Fruit fly (Drosophila melanogaster) whole organism, embryonic: ENCODE data around the gene Sfp26Ad.

ENCODE experiments used
- BEAF-32 ChIP-seq: fragments of 200-800 bp; sonication (Bioruptor generic); optimal IDR thresholded peaks from 3 replicates; lab custom pipeline; 2017; ENCODE audit warnings: missing biosample characterization, missing genetic modification characterization, mild to moderate bottlenecking, moderate library complexity, missing genetic modification reagents
- CG11085 ChIP-seq: fragments of 200-800 bp; sonication (Bioruptor generic); IDR thresholded peaks from 2 replicates; pipeline ENCODE4 v1.3.6; 2022; ENCODE audit warnings: missing biosample characterization, missing genetic modification characterization
- CG12769 ChIP-seq: fragments of 200-800 bp; sonication (Bioruptor generic); optimal IDR thresholded peaks from 2 replicates; lab custom pipeline; 2019; ENCODE audit warnings: missing biosample characterization, mild to moderate bottlenecking, missing genetic modification characterization, moderate library complexity
- CG15269 ChIP-seq: fragments of 200-800 bp; sonication (Bioruptor generic); optimal IDR thresholded peaks from 2 replicates; lab custom pipeline; 2018; ENCODE audit warnings: missing biosample characterization, mild to moderate bottlenecking, missing genetic modification characterization, moderate library complexity
- CG15479 ChIP-seq: fragments of 200-800 bp; sonication (Bioruptor generic); optimal IDR thresholded peaks from 3 replicates; lab custom pipeline; 2019; ENCODE audit warnings: missing biosample characterization, mild to moderate bottlenecking, missing genetic modification characterization, moderate library complexity
- CG15514 ChIP-seq: fragments of 200-800 bp; sonication (Bioruptor generic); optimal IDR thresholded peaks from 3 replicates; lab custom pipeline; 2017; ENCODE audit warnings: missing biosample characterization, missing genetic modification characterization, mild to moderate bottlenecking, moderate library complexity, missing genetic modification reagents
- CG1647 ChIP-seq: fragments of 200-800 bp; sonication (Bioruptor generic); optimal IDR thresholded peaks from 3 replicates; lab custom pipeline; 2016; ENCODE audit warnings: missing biosample characterization, missing genetic modification characterization
- CG18262 ChIP-seq: fragments of 200-800 bp; optimal IDR thresholded peaks from 3 replicates; lab custom pipeline; 2019; ENCODE audit warnings: missing biosample characterization, mild to moderate bottlenecking, missing genetic modification characterization, moderate library complexity
- CG1832 ChIP-seq: fragments of 200-800 bp; sonication (Bioruptor generic); optimal IDR thresholded peaks from 2 replicates; lab custom pipeline; 2017; ENCODE audit warnings: missing biosample characterization, mild to moderate bottlenecking, missing genetic modification characterization, inconsistent platforms
- CG2875 ChIP-seq: fragments of 200-800 bp; sonication (Bioruptor generic); optimal IDR thresholded peaks from 2 replicates; lab custom pipeline; 2017; ENCODE audit warnings: missing biosample characterization, mild to moderate bottlenecking, missing genetic modification characterization, missing genetic modification reagents
- CG31441 ChIP-seq: fragments of 200-800 bp; sonication (Bioruptor generic); IDR thresholded peaks from 2 replicates; pipeline ENCODE4 v1.3.6; 2022; ENCODE audit warnings: missing biosample characterization, missing genetic modification characterization
- CG4360 ChIP-seq: fragments of 200-800 bp; sonication (Bioruptor generic); IDR thresholded peaks from 2 replicates; pipeline ENCODE4 v1.3.6; 2022; ENCODE audit warnings: missing biosample characterization, missing genetic modification characterization
- CG6854 ChIP-seq: fragments of 200-800 bp; sonication (Bioruptor generic); optimal IDR thresholded peaks from 3 replicates; lab custom pipeline; 2017; ENCODE audit warnings: missing biosample characterization, mild to moderate bottlenecking, missing genetic modification characterization
- CG7745 ChIP-seq: fragments of 200-800 bp; sonication (Bioruptor generic); optimal IDR thresholded peaks from 2 replicates; lab custom pipeline; 2018; ENCODE audit warnings: missing biosample characterization, mild to moderate bottlenecking, missing genetic modification characterization, moderate library complexity
- CG7987 ChIP-seq: fragments of 200-800 bp; sonication (Bioruptor generic); optimal IDR thresholded peaks from 2 replicates; lab custom pipeline; 2018; ENCODE audit warnings: missing biosample characterization, mild to moderate bottlenecking, missing genetic modification characterization, moderate library complexity
- CG9609 ChIP-seq: fragments of 200-800 bp; sonication (Bioruptor generic); optimal IDR thresholded peaks from 3 replicates; lab custom pipeline; 2016; ENCODE audit warnings: missing biosample characterization, missing genetic modification characterization
- CHES-1-like ChIP-seq: fragments of 200-800 bp; sonication (Bioruptor generic); optimal IDR thresholded peaks from 2 replicates; lab custom pipeline; 2016; ENCODE audit warnings: missing biosample characterization, missing genetic modification characterization
- D ChIP-seq, 2 experiments: fragments of 200-800 bp in 1 of 2; fragments of >200 bp in 1 of 2; sonication (Bioruptor generic) in 1 of 2; optimal IDR thresholded peaks; 2 replicates in 1 of 2; 3 replicates in 1 of 2; lab custom pipeline; 2017; ENCODE audit warnings: mild to moderate bottlenecking in 1 of 2, missing biosample characterization in 1 of 2, missing genetic modification characterization in 1 of 2, missing genetic modification reagents in 1 of 2
- Dad ChIP-seq: fragments of 200-800 bp; sonication (Bioruptor generic); optimal IDR thresholded peaks from 3 replicates; lab custom pipeline; 2016; ENCODE audit warnings: missing biosample characterization, missing genetic modification characterization
- Dll ChIP-seq: fragments of 200-800 bp; sonication (Bioruptor generic); IDR thresholded peaks from 4 replicates; pipeline ENCODE4 v1.3.6; 2022; ENCODE audit warnings: missing biosample characterization, missing genetic modification characterization; ENCODE audit not compliant: partially characterized antibody
- E2f2 ChIP-seq: fragments of 200-800 bp; sonication (Bioruptor generic); IDR thresholded peaks from 2 replicates; pipeline ENCODE4 v1.3.6; 2022; ENCODE audit warnings: missing biosample characterization, missing genetic modification characterization
- ERR ChIP-seq: fragments of 200-800 bp; sonication (Bioruptor generic); optimal IDR thresholded peaks from 2 replicates; lab custom pipeline; 2016; ENCODE audit warnings: missing biosample characterization, missing genetic modification characterization
- GATAe ChIP-seq: fragments of 200-800 bp; sonication (Bioruptor generic); conservative IDR thresholded peaks from 2 replicates; pipeline ENCODE4 v1.3.6; 2022; ENCODE audit warnings: missing biosample characterization, missing genetic modification characterization
- MESR4 ChIP-seq: fragments of 200-800 bp; sonication (Bioruptor generic); optimal IDR thresholded peaks from 2 replicates; lab custom pipeline; 2018; ENCODE audit warnings: missing biosample characterization, mild to moderate bottlenecking, missing genetic modification characterization, moderate library complexity
- Ptx1 ChIP-seq: fragments of 200-800 bp; sonication (Bioruptor generic); IDR thresholded peaks from 2 replicates; pipeline ENCODE4 v1.3.6; 2022; ENCODE audit warnings: missing biosample characterization, missing genetic modification characterization
- Rfx ChIP-seq: fragments of 200-800 bp; sonication (Bioruptor generic); IDR thresholded peaks from 2 replicates; pipeline ENCODE4 v1.3.6; 2022; ENCODE audit warnings: missing biosample characterization, missing genetic modification characterization
- Side ChIP-seq: fragments of 200-800 bp; sonication (Bioruptor generic); optimal IDR thresholded peaks from 2 replicates; lab custom pipeline; 2016; ENCODE audit warnings: missing biosample characterization, missing genetic modification characterization
- bab2 ChIP-seq: fragments of 200-800 bp; sonication (Bioruptor generic); optimal IDR thresholded peaks from 2 replicates; lab custom pipeline; 2016; ENCODE audit warnings: missing biosample characterization, missing genetic modification characterization
- bowl ChIP-seq: fragments of 200-800 bp; sonication (Bioruptor generic); IDR thresholded peaks from 2 replicates; pipeline ENCODE4 v1.3.6; 2022; ENCODE audit warnings: missing biosample characterization, missing genetic modification characterization
- cato ChIP-seq: fragments of 200-800 bp; sonication (Bioruptor generic); optimal IDR thresholded peaks from 2 replicates; lab custom pipeline; 2016; ENCODE audit warnings: missing biosample characterization, missing genetic modification characterization, borderline replicate concordance
- chinmo ChIP-seq: fragments of 200-800 bp; sonication (Bioruptor generic); IDR thresholded peaks from 4 replicates; pipeline ENCODE4 v1.3.6; 2022; ENCODE audit warnings: missing biosample characterization, missing genetic modification characterization; ENCODE audit not compliant: partially characterized antibody
- fd64A ChIP-seq: fragments of 200-800 bp; sonication (Bioruptor generic); optimal IDR thresholded peaks from 3 replicates; lab custom pipeline; 2018; ENCODE audit warnings: missing biosample characterization, mild to moderate bottlenecking, missing genetic modification characterization
- grn ChIP-seq: fragments of 200-800 bp; sonication (Bioruptor generic); optimal IDR thresholded peaks from 3 replicates; lab custom pipeline; 2017; ENCODE audit warnings: missing biosample characterization, missing genetic modification characterization
- hkb ChIP-seq, 2 experiments: fragments of 200-800 bp in 1 of 2; fragments of >200 bp in 1 of 2; sonication (Bioruptor generic) in 1 of 2; IDR thresholded peaks in 1 of 2; optimal IDR thresholded peaks in 1 of 2; 2 replicates each; pipeline versions ENCODE4 v1.3.6 to Lab custom; 2017 to 2022; ENCODE audit warnings: missing biosample characterization in 1 of 2, missing genetic modification characterization in 1 of 2
- jumu ChIP-seq: fragments of 200-800 bp; sonication (Bioruptor generic); optimal IDR thresholded peaks from 3 replicates; lab custom pipeline; 2016; ENCODE audit warnings: missing biosample characterization, missing genetic modification characterization
- kay ChIP-seq: fragments of 200-800 bp; sonication (Bioruptor generic); optimal IDR thresholded peaks from 2 replicates; lab custom pipeline; 2016; ENCODE audit warnings: missing biosample characterization, missing genetic modification characterization
- klu ChIP-seq: fragments of 200-800 bp; sonication (Bioruptor generic); IDR thresholded peaks from 2 replicates; pipeline ENCODE4 v1.3.6; 2022; ENCODE audit warnings: missing biosample characterization, missing genetic modification characterization
- lmd ChIP-seq: fragments of 200-800 bp; sonication (Bioruptor generic); IDR thresholded peaks from 2 replicates; pipeline ENCODE4 v1.3.6; 2022; ENCODE audit warnings: missing biosample characterization, missing genetic modification characterization
- salm ChIP-seq: fragments of 200-800 bp; sonication (Bioruptor generic); optimal IDR thresholded peaks from 2 replicates; lab custom pipeline; 2018; ENCODE audit warnings: missing biosample characterization, mild to moderate bottlenecking, missing genetic modification characterization
- seq ChIP-seq: fragments of 200-800 bp; sonication (Bioruptor generic); IDR thresholded peaks from 2 replicates; pipeline ENCODE4 v1.3.6; 2022; ENCODE audit warnings: missing biosample characterization, missing genetic modification characterization
- shn ChIP-seq: fragments of 200-800 bp; sonication (Bioruptor generic); optimal IDR thresholded peaks from 3 replicates; lab custom pipeline; 2016; ENCODE audit warnings: missing biosample characterization, missing genetic modification characterization
- sob ChIP-seq: fragments of 200-800 bp; sonication (Bioruptor generic); IDR thresholded peaks from 2 replicates; pipeline ENCODE4 v1.3.6; 2022; ENCODE audit warnings: missing biosample characterization, missing genetic modification characterization
- sr ChIP-seq: fragments of 200-800 bp; sonication (Bioruptor generic); IDR thresholded peaks from 3 replicates; pipeline ENCODE4 v1.3.6; 2022; ENCODE audit warnings: missing biosample characterization, missing genetic modification characterization
- twi ChIP-seq: fragments of 200-800 bp; optimal IDR thresholded peaks from 2 replicates; lab custom pipeline; 2019; ENCODE audit warnings: missing biosample characterization, mild to moderate bottlenecking, missing genetic modification characterization, moderate library complexity
- vnd ChIP-seq: fragments of 200-800 bp; sonication (Bioruptor generic); IDR thresholded peaks from 3 replicates; pipeline ENCODE4 v1.3.6; 2022; ENCODE audit warnings: missing biosample characterization, missing genetic modification characterization; ENCODE audit not compliant: partially characterized antibody
- yki ChIP-seq: fragments of >200 bp; optimal IDR thresholded peaks from 3 replicates; lab custom pipeline; 2018

The Sfp26Ad gene

dm6 chr2L:5944305-5945282, 1.5 kb upstream of the Sfp26Ad start (continued):
- no peak for TF ChIP-seq CG1647 (GFP tag; lab: Kevin White, UChicago)
- TF ChIP-seq Rfx (GFP tag; lab: Robert Waterston, UW) = peak; percentile 21; the same call in 1 of the 2 replicates
- no peak for TF ChIP-seq CG11085 (GFP tag; lab: Robert Waterston, UW)
- TF ChIP-seq yki = peak; percentile 67
- no peak for TF ChIP-seq CG4360 (GFP tag; lab: Robert Waterston, UW)
- no peak for TF ChIP-seq cato (GFP tag; lab: Kevin White, UChicago)
- TF ChIP-seq bowl (GFP tag; lab: Robert Waterston, UW) = peak; percentile 43; the same call in 1 of the 2 replicates
- peak; percentile 25 for TF ChIP-seq salm (tag; lab: Kevin White, UChicago)
- TF ChIP-seq CG7745 (tag; lab: Kevin White, UChicago) = peak; percentile 3
- TF ChIP-seq klu (GFP tag; lab: Robert Waterston, UW) = 0 out of 2 replicates have a peak, but pooled peaks have one; percentile 19
- no peak for TF ChIP-seq CG9609 (GFP tag; lab: Kevin White, UChicago)
- TF ChIP-seq CG12769 (tag; lab: Kevin White, UChicago) = peak; percentile 57
- TF ChIP-seq fd64A (GFP tag; lab: Kevin White, UChicago) = peak; percentile 21
- no peak for TF ChIP-seq seq
- peak; percentile 45 for TF ChIP-seq kay (GFP tag; lab: Kevin White, UChicago)
- no peak for TF ChIP-seq bab2 (GFP tag; lab: Kevin White, UChicago)
- TF ChIP-seq sr (GFP tag; lab: Robert Waterston, UW) = 0 out of 3 replicates have a peak, but pooled peaks have one; percentile 10
- TF ChIP-seq grn (GFP tag; lab: Kevin White, UChicago) = peak; percentile 97
- peak; percentile 47 for TF ChIP-seq CG1832 (GFP tag; lab: Kevin White, UChicago)
- TF ChIP-seq CG15269 (tag; lab: Kevin White, UChicago) = no peak
- TF ChIP-seq Dad = peak; percentile 34
- peak; percentile 50; the same call in 2 of the 4 replicates for TF ChIP-seq Dll (GFP tag; lab: Robert Waterston, UW)
- TF ChIP-seq Side = no peak
- no peak for TF ChIP-seq BEAF-32
- TF ChIP-seq twi (tag; lab: Kevin White, UChicago) = peak; percentile 55
- TF ChIP-seq CG15479 (GFP tag; lab: Kevin White, UChicago) = peak; percentile 14
- 0 out of 2 replicates have a peak, but pooled peaks have one; percentile 6 for TF ChIP-seq lmd (GFP tag; lab: Robert Waterston, UW)
- peak; percentile 81; the same call in 1 of the 4 replicates for TF ChIP-seq chinmo
- TF ChIP-seq CG6854 (GFP tag; lab: Kevin White, UChicago) = no peak
- peak; percentile 23 for TF ChIP-seq jumu (GFP tag; lab: Kevin White, UChicago)
- no peak for TF ChIP-seq CG31441 (GFP tag; lab: Robert Waterston, UW)
- TF ChIP-seq CHES-1-like (GFP tag; lab: Kevin White, UChicago) = no peak
- TF ChIP-seq CG2875 (GFP tag; lab: Kevin White, UChicago) = no peak
- no peak for TF ChIP-seq CG15514 (GFP tag; lab: Kevin White, UChicago)
- no peak for TF ChIP-seq D (optimal IDR thresholded peaks at IDR 0.05; lab: Kevin White, UChicago)
- TF ChIP-seq D (GFP tag; optimal IDR thresholded peaks at IDR 0.05; lab: Kevin White, UChicago) = no peak
- peak; percentile 74; the same call in 2 of the 3 replicates for TF ChIP-seq vnd (GFP tag; lab: Robert Waterston, UW)
- TF ChIP-seq sob = peak; percentile 21; the same call in 1 of the 2 replicates
- TF ChIP-seq CG18262 (tag; lab: Kevin White, UChicago) = no peak
- TF ChIP-seq MESR4 (GFP tag; lab: Kevin White, UChicago) = no peak
- TF ChIP-seq E2f2 (GFP tag; lab: Robert Waterston, UW) = peak; percentile 38; the same call in 1 of the 2 replicates
- TF ChIP-seq ERR (GFP tag; lab: Kevin White, UChicago) = peak; percentile 70
- 0 out of 2 replicates have a peak, but pooled peaks have one; percentile 15 for TF ChIP-seq Ptx1 (GFP tag; lab: Robert Waterston, UW)
- TF ChIP-seq CG7987 = peak; percentile 73
- no peak for TF ChIP-seq hkb (optimal IDR thresholded peaks at IDR 0.05; lab: Kevin White, UChicago)
- peak; percentile 63; the same call in 1 of the 2 replicates for TF ChIP-seq hkb (GFP tag; IDR thresholded peaks at IDR 0.05; lab: Robert Waterston, UW)
- TF ChIP-seq shn (GFP tag; lab: Kevin White, UChicago) = peak; percentile 13
- TF ChIP-seq GATAe (GFP tag; lab: Robert Waterston, UW) = no peak; the same call in 1 of the 2 replicates
